Fruit fly (Drosophila melanogaster) whole organism, embryonic: ENCODE data around the gene CG14419.

Experiments
- Antp ChIP-seq: fragments of 200-800 bp; sonication (Bioruptor generic); optimal IDR thresholded peaks from 3 replicates; lab custom pipeline; 2016; ENCODE audit warnings: missing biosample characterization, missing genetic modification characterization
- CG11093 ChIP-seq: fragments of 200-800 bp; sonication (Bioruptor generic); IDR thresholded peaks from 3 replicates; pipeline ENCODE4 v1.3.6; 2022; ENCODE audit warnings: missing biosample characterization, missing genetic modification characterization
- CG13123 ChIP-seq: fragments of 200-800 bp; sonication (Bioruptor generic); optimal IDR thresholded peaks from 2 replicates; lab custom pipeline; 2016; ENCODE audit warnings: missing biosample characterization, missing genetic modification characterization
- CG14860 ChIP-seq: fragments of 200-800 bp; sonication (Bioruptor generic); IDR thresholded peaks from 3 replicates; pipeline ENCODE4 v1.3.6; 2022; ENCODE audit warnings: missing biosample characterization, missing genetic modification characterization; ENCODE audit not compliant: partially characterized antibody
- CG15011 ChIP-seq: fragments of 200-800 bp; sonication (Bioruptor generic); optimal IDR thresholded peaks from 3 replicates; lab custom pipeline; 2018; ENCODE audit warnings: missing biosample characterization, mild to moderate bottlenecking, missing genetic modification characterization
- CG15073 ChIP-seq: fragments of 200-800 bp; sonication (Bioruptor generic); optimal IDR thresholded peaks from 2 replicates; lab custom pipeline; 2016; ENCODE audit warnings: missing biosample characterization, missing genetic modification characterization
- CG16815 ChIP-seq: fragments of 200-800 bp; sonication (Bioruptor generic); optimal IDR thresholded peaks from 3 replicates; lab custom pipeline; 2017; ENCODE audit warnings: missing biosample characterization, mild to moderate bottlenecking, missing genetic modification characterization
- CG17568 ChIP-seq: fragments of 200-800 bp; sonication (Bioruptor generic); optimal IDR thresholded peaks from 2 replicates; lab custom pipeline; 2018; ENCODE audit warnings: missing biosample characterization, mild to moderate bottlenecking, missing genetic modification characterization, moderate library complexity
- CG18619 ChIP-seq: fragments of 200-800 bp; sonication (Bioruptor generic); optimal IDR thresholded peaks from 3 replicates; lab custom pipeline; 2017; ENCODE audit warnings: missing biosample characterization, mild to moderate bottlenecking, missing genetic modification characterization
- CG30431 ChIP-seq: fragments of 200-800 bp; sonication (Bioruptor generic); optimal IDR thresholded peaks from 2 replicates; lab custom pipeline; 2017; ENCODE audit warnings: missing biosample characterization, missing genetic modification characterization
- CG3163 ChIP-seq: fragments of 200-800 bp; sonication (Bioruptor generic); optimal IDR thresholded peaks from 3 replicates; lab custom pipeline; 2016; ENCODE audit warnings: missing biosample characterization, missing genetic modification characterization
- CG34422 ChIP-seq: fragments of 200-800 bp; sonication (Bioruptor generic); IDR thresholded peaks from 3 replicates; pipeline ENCODE4 v1.3.6; 2022; ENCODE audit warnings: missing biosample characterization, missing genetic modification characterization
- CG4404 ChIP-seq: fragments of 200-800 bp; sonication (Bioruptor generic); IDR thresholded peaks from 2 replicates; pipeline ENCODE4 v1.3.6; 2022; ENCODE audit warnings: missing biosample characterization, missing genetic modification characterization
- CG5180 ChIP-seq: fragments of 200-800 bp; sonication (Bioruptor generic); optimal IDR thresholded peaks from 3 replicates; lab custom pipeline; 2017; ENCODE audit warnings: missing biosample characterization, missing genetic modification characterization, mild to moderate bottlenecking, moderate library complexity, missing genetic modification reagents
- CG5245 ChIP-seq: fragments of 200-800 bp; sonication (Bioruptor generic); optimal IDR thresholded peaks from 3 replicates; lab custom pipeline; 2016; ENCODE audit warnings: missing biosample characterization, missing genetic modification characterization
- CG7271 ChIP-seq: fragments of 200-800 bp; sonication (Bioruptor generic); optimal IDR thresholded peaks from 2 replicates; lab custom pipeline; 2018; ENCODE audit warnings: missing biosample characterization, mild to moderate bottlenecking, missing genetic modification characterization, moderate library complexity
- CG8359 ChIP-seq: fragments of 200-800 bp; sonication (Bioruptor generic); optimal IDR thresholded peaks from 2 replicates; lab custom pipeline; 2017; ENCODE audit warnings: missing biosample characterization, mild to moderate bottlenecking, missing genetic modification characterization, borderline replicate concordance
- CG8944 ChIP-seq: fragments of 200-800 bp; sonication (Bioruptor generic); optimal IDR thresholded peaks from 3 replicates; lab custom pipeline; 2016; ENCODE audit warnings: missing biosample characterization, missing genetic modification characterization
- CG9817 ChIP-seq: fragments of 200-800 bp; sonication (Bioruptor generic); optimal IDR thresholded peaks from 2 replicates; lab custom pipeline; 2018; ENCODE audit warnings: missing biosample characterization, mild to moderate bottlenecking, missing genetic modification characterization, moderate library complexity
- Gsc ChIP-seq: fragments of 200-800 bp; sonication (Bioruptor generic); IDR thresholded peaks from 2 replicates; pipeline ENCODE4 v1.3.6; 2022; ENCODE audit warnings: missing biosample characterization, missing genetic modification characterization
- Gug ChIP-seq: fragments of 200-800 bp; sonication (Bioruptor generic); IDR thresholded peaks from 4 replicates; pipeline ENCODE4 v1.3.6; 2022; ENCODE audit warnings: missing biosample characterization, missing genetic modification characterization
- Lhr ChIP-seq: fragments of 200-800 bp; sonication (Bioruptor generic); optimal IDR thresholded peaks from 3 replicates; lab custom pipeline; 2017; ENCODE audit warnings: mild to moderate bottlenecking, missing biosample characterization, missing genetic modification reagents, missing genetic modification characterization
- Nf-YA ChIP-seq: fragments of 200-800 bp; sonication (Bioruptor generic); IDR thresholded peaks from 2 replicates; pipeline ENCODE4 v1.3.6; 2022; ENCODE audit warnings: missing biosample characterization, missing genetic modification characterization
- Pdp1 ChIP-seq, 2 experiments: fragments of 200-800 bp; sonication (Bioruptor generic); optimal IDR thresholded peaks; 3 replicates each; lab custom pipeline; 2016; ENCODE audit warnings: missing biosample characterization in 2 of 2, missing genetic modification characterization in 2 of 2, mild to moderate bottlenecking in 1 of 2, moderate library complexity in 1 of 2
- Ravus ChIP-seq: fragments of 200-800 bp; sonication (Bioruptor generic); IDR thresholded peaks from 2 replicates; pipeline ENCODE4 v1.3.6; 2022; ENCODE audit warnings: missing biosample characterization, missing genetic modification characterization
- Rfx ChIP-seq: fragments of 200-800 bp; sonication (Bioruptor generic); IDR thresholded peaks from 2 replicates; pipeline ENCODE4 v1.3.6; 2022; ENCODE audit warnings: missing biosample characterization, missing genetic modification characterization
- Sox102F ChIP-seq: fragments of 200-800 bp; sonication (Bioruptor generic); optimal IDR thresholded peaks from 2 replicates; lab custom pipeline; 2018; ENCODE audit warnings: missing biosample characterization, mild to moderate bottlenecking, missing genetic modification characterization, moderate library complexity
- Spps ChIP-seq: fragments of 200-800 bp; sonication (Bioruptor generic); optimal IDR thresholded peaks from 2 replicates; lab custom pipeline; 2018; ENCODE audit warnings: missing biosample characterization, mild to moderate bottlenecking, missing genetic modification characterization
- ap ChIP-seq: fragments of 200-800 bp; sonication (Bioruptor generic); IDR thresholded peaks from 2 replicates; pipeline ENCODE4 v1.3.6; 2022; ENCODE audit warnings: missing biosample characterization, missing genetic modification characterization
- ato ChIP-seq: fragments of 200-800 bp; sonication (Bioruptor generic); IDR thresholded peaks from 2 replicates; pipeline ENCODE4 v1.3.6; 2022; ENCODE audit warnings: missing biosample characterization, missing genetic modification characterization; ENCODE audit not compliant: partially characterized antibody
- bbx ChIP-seq: fragments of 200-800 bp; sonication (Bioruptor generic); IDR thresholded peaks from 2 replicates; pipeline ENCODE4 v1.3.6; 2022; ENCODE audit warnings: missing biosample characterization, missing genetic modification characterization; ENCODE audit not compliant: partially characterized antibody
- cas ChIP-seq: fragments of 200-800 bp; sonication (Bioruptor generic); IDR thresholded peaks from 2 replicates; pipeline ENCODE4 v1.3.6; 2022; ENCODE audit warnings: missing biosample characterization, missing genetic modification characterization
- chn ChIP-seq: fragments of 200-800 bp; sonication (Bioruptor generic); optimal IDR thresholded peaks from 2 replicates; lab custom pipeline; 2016; ENCODE audit warnings: missing biosample characterization, missing genetic modification characterization
- crc ChIP-seq: fragments of 200-800 bp; sonication (Bioruptor generic); optimal IDR thresholded peaks from 2 replicates; lab custom pipeline; 2016; ENCODE audit warnings: missing biosample characterization, missing genetic modification characterization
- croc ChIP-seq: fragments of 200-800 bp; sonication (Bioruptor generic); conservative IDR thresholded peaks from 3 replicates; pipeline ENCODE4 v1.3.6; 2022; ENCODE audit warnings: missing biosample characterization, missing genetic modification characterization
- crol ChIP-seq: fragments of 200-800 bp; sonication (Bioruptor generic); IDR thresholded peaks from 2 replicates; pipeline ENCODE4 v1.3.6; 2022; ENCODE audit warnings: missing biosample characterization, missing genetic modification characterization
- dati ChIP-seq: fragments of 200-800 bp; sonication (Bioruptor generic); IDR thresholded peaks from 2 replicates; pipeline ENCODE4 v1.3.6; 2022; ENCODE audit warnings: missing biosample characterization, missing genetic modification characterization
- disco-r ChIP-seq: fragments of 200-800 bp; sonication (Bioruptor generic); optimal IDR thresholded peaks from 2 replicates; lab custom pipeline; 2016; ENCODE audit warnings: missing biosample characterization, missing genetic modification characterization
- dmrt99B ChIP-seq: fragments of 200-800 bp; sonication (Bioruptor generic); optimal IDR thresholded peaks from 2 replicates; lab custom pipeline; 2018; ENCODE audit warnings: missing biosample characterization, mild to moderate bottlenecking, missing genetic modification characterization, moderate library complexity
- en ChIP-seq: fragments of 200-800 bp; sonication (Bioruptor generic); optimal IDR thresholded peaks from 2 replicates; lab custom pipeline; 2016; ENCODE audit warnings: missing biosample characterization, missing genetic modification characterization
- eve ChIP-seq, 2 experiments: fragments of >200 bp; optimal IDR thresholded peaks; 2 replicates each; lab custom pipeline; 2017; ENCODE audit warnings: missing biosample characterization in 2 of 2, missing genetic modification characterization in 2 of 2
- grn ChIP-seq: fragments of 200-800 bp; sonication (Bioruptor generic); optimal IDR thresholded peaks from 3 replicates; lab custom pipeline; 2017; ENCODE audit warnings: missing biosample characterization, missing genetic modification characterization
- h ChIP-seq: fragments of >200 bp; optimal IDR thresholded peaks from 2 replicates; lab custom pipeline; 2017
- klu ChIP-seq: fragments of 200-800 bp; sonication (Bioruptor generic); IDR thresholded peaks from 2 replicates; pipeline ENCODE4 v1.3.6; 2022; ENCODE audit warnings: missing biosample characterization, missing genetic modification characterization
- nmo ChIP-seq: fragments of 200-800 bp; sonication (Bioruptor generic); optimal IDR thresholded peaks from 2 replicates; lab custom pipeline; 2018; ENCODE audit warnings: missing biosample characterization, mild to moderate bottlenecking, missing genetic modification characterization, moderate library complexity
- pb ChIP-seq: fragments of 200-800 bp; sonication (Bioruptor generic); optimal IDR thresholded peaks from 3 replicates; lab custom pipeline; 2016; ENCODE audit warnings: missing biosample characterization, missing genetic modification characterization
- pzg ChIP-seq: fragments of 200-800 bp; sonication (Bioruptor generic); optimal IDR thresholded peaks from 3 replicates; lab custom pipeline; 2018; ENCODE audit warnings: missing biosample characterization, mild to moderate bottlenecking, missing genetic modification characterization, moderate library complexity
- sc ChIP-seq, 3 experiments: fragments of >200 bp in 2 of 3; fragments of 200-800 bp in 1 of 3; sonication (Bioruptor generic) in 1 of 3; optimal IDR thresholded peaks; 2 replicates in 2 of 3; 3 replicates in 1 of 3; lab custom pipeline; 2017; ENCODE audit warnings: mild to moderate bottlenecking in 1 of 3, missing biosample characterization in 1 of 3, missing genetic modification characterization in 1 of 3, missing genetic modification reagents in 1 of 3
- tin ChIP-seq: fragments of 200-800 bp; sonication (Bioruptor generic); optimal IDR thresholded peaks from 3 replicates; lab custom pipeline; 2016; ENCODE audit warnings: missing biosample characterization, missing genetic modification characterization
- tup ChIP-seq: fragments of 200-800 bp; sonication (Bioruptor generic); optimal IDR thresholded peaks from 2 replicates; lab custom pipeline; 2016; ENCODE audit warnings: missing biosample characterization, mild to moderate bottlenecking, missing genetic modification characterization, moderate library complexity
- zfh2 ChIP-seq: fragments of 200-800 bp; sonication (Bioruptor generic); optimal IDR thresholded peaks from 2 replicates; lab custom pipeline; 2016; ENCODE audit warnings: missing biosample characterization, missing genetic modification characterization

Gene CG14419

dm6 chrX:2907105-2907694 lies 21.5 kb upstream of the CG14419 start (continued):
- TF ChIP-seq CG30431 (no peak), Sox102F (GFP tag; lab: Kevin White, UChicago) (peak; percentile 49), klu (GFP tag; lab: Robert Waterston, UW) (no peak), CG5180 (GFP tag; lab: Kevin White, UChicago) (no peak), cas (GFP tag; lab: Robert Waterston, UW) (no peak), CG3163 (GFP tag; lab: Kevin White, UChicago) (no peak), CG5245 (GFP tag; lab: Kevin White, UChicago) (no peak), nmo (GFP tag; lab: Kevin White, UChicago) (peak; percentile 4), CG8944 (no peak), sc (optimal IDR thresholded peaks at IDR 0.05; lab: Kevin White, UChicago) (no peak), sc (GFP tag; optimal IDR thresholded peaks at IDR 0.05; lab: Kevin White, UChicago) (no peak), dmrt99B (tag; lab: Kevin White, UChicago) (peak; percentile 36), CG9817 (tag; lab: Kevin White, UChicago) (no peak), CG34422 (GFP tag; lab: Robert Waterston, UW) (no peak), Rfx (0 out of 2 replicates have a peak, but pooled peaks have one; percentile 15), zfh2 (no peak), CG13123 (GFP tag; lab: Kevin White, UChicago) (no peak), h (lab: Kevin White, UChicago) (no peak), bbx (GFP tag; lab: Robert Waterston, UW) (no peak), chn (GFP tag; lab: Kevin White, UChicago) (no peak), Gug (0 out of 4 replicates have a peak, but pooled peaks have one; percentile 12), disco-r (GFP tag; lab: Kevin White, UChicago) (no peak), pb (GFP tag; lab: Kevin White, UChicago) (no peak), Nf-YA (GFP tag; lab: Robert Waterston, UW) (no peak), CG14860 (GFP tag; lab: Robert Waterston, UW) (no peak), CG18619 (no peak), croc (GFP tag; lab: Robert Waterston, UW) (no peak), Pdp1 (GFP tag; optimal IDR thresholded peaks at IDR 0.05; lab: Kevin White, UChicago) (no peak), CG17568 (GFP tag; lab: Kevin White, UChicago) (no peak), CG16815 (GFP tag; lab: Kevin White, UChicago) (no peak), eve (GFP tag; optimal IDR thresholded peaks at IDR 0.05; lab: Kevin White, UChicago) (no peak), Antp (GFP tag; lab: Kevin White, UChicago) (no peak), CG4404 (GFP tag; lab: Robert Waterston, UW) (no peak), pzg (GFP tag; lab: Kevin White, UChicago) (no peak), ato (GFP tag; lab: Robert Waterston, UW) (no peak), ap (GFP tag; lab: Robert Waterston, UW) (no peak), dati (GFP tag; lab: Robert Waterston, UW) (no peak), CG7271 (tag; lab: Kevin White, UChicago) (no peak), Gsc (GFP tag; lab: Robert Waterston, UW) (no peak), tin (GFP tag; lab: Kevin White, UChicago) (peak; percentile 3), en (GFP tag; lab: Kevin White, UChicago) (no peak), CG15073 (no peak), crc (GFP tag; lab: Kevin White, UChicago) (no peak), tup (GFP tag; lab: Kevin White, UChicago) (no peak), grn (no peak), Lhr (no peak), CG11093 (GFP tag; lab: Robert Waterston, UW) (0 out of 3 replicates have a peak, but pooled peaks have one; percentile 40), CG8359 (GFP tag; lab: Kevin White, UChicago) (no peak), Ravus (no peak), CG15011 (GFP tag; lab: Kevin White, UChicago) (no peak), Spps (tag; lab: Kevin White, UChicago) (no peak), crol (GFP tag; lab: Robert Waterston, UW) (peak; percentile 28; the same call in 1 of the 2 replicates)
